Fruit fly (Drosophila melanogaster) whole organism, embryonic: ENCODE measurements around the gene CG31178.

Source experiments
- CG10462 ChIP-seq: fragments of 200-800 bp; sonication (Bioruptor generic); optimal IDR thresholded peaks from 2 replicates; lab custom pipeline; 2016; ENCODE audit warnings: missing biosample characterization, missing genetic modification characterization
- CG11504 ChIP-seq: fragments of 200-800 bp; sonication (Bioruptor generic); optimal IDR thresholded peaks from 3 replicates; lab custom pipeline; 2019; ENCODE audit warnings: missing biosample characterization, mild to moderate bottlenecking, missing genetic modification characterization, moderate library complexity
- CG11560 ChIP-seq: fragments of 200-800 bp; sonication (Bioruptor generic); IDR thresholded peaks from 3 replicates; pipeline ENCODE4 v1.3.6; 2022; ENCODE audit warnings: missing biosample characterization, missing genetic modification characterization
- CG11695 ChIP-seq: fragments of 200-800 bp; sonication (Bioruptor generic); IDR thresholded peaks from 3 replicates; pipeline ENCODE4 v1.3.6; 2022; ENCODE audit warnings: missing biosample characterization, missing genetic modification characterization
- CG1233 ChIP-seq: fragments of 200-800 bp; sonication (Bioruptor generic); optimal IDR thresholded peaks from 4 replicates; lab custom pipeline; 2018; ENCODE audit warnings: missing biosample characterization, mild to moderate bottlenecking, missing genetic modification characterization
- CG13287 ChIP-seq: fragments of 200-800 bp; sonication (Bioruptor generic); IDR thresholded peaks from 2 replicates; pipeline ENCODE4 v1.3.6; 2022; ENCODE audit warnings: missing biosample characterization, missing genetic modification characterization; ENCODE audit not compliant: partially characterized antibody
- CG15479 ChIP-seq: fragments of 200-800 bp; sonication (Bioruptor generic); optimal IDR thresholded peaks from 3 replicates; lab custom pipeline; 2019; ENCODE audit warnings: missing biosample characterization, mild to moderate bottlenecking, missing genetic modification characterization, moderate library complexity
- CG17361 ChIP-seq: fragments of 200-800 bp; sonication (Bioruptor generic); IDR thresholded peaks from 3 replicates; pipeline ENCODE4 v1.3.6; 2022; ENCODE audit warnings: missing biosample characterization, missing genetic modification characterization
- CG17385 ChIP-seq: fragments of 200-800 bp; sonication (Bioruptor generic); optimal IDR thresholded peaks from 3 replicates; lab custom pipeline; 2018; ENCODE audit warnings: missing biosample characterization, mild to moderate bottlenecking, missing genetic modification characterization
- CG31365 ChIP-seq: fragments of 200-800 bp; sonication (Bioruptor generic); optimal IDR thresholded peaks from 2 replicates; lab custom pipeline; 2018; ENCODE audit warnings: missing biosample characterization, mild to moderate bottlenecking, missing genetic modification characterization
- CG3838 ChIP-seq: fragments of 200-800 bp; sonication (Bioruptor generic); optimal IDR thresholded peaks from 3 replicates; lab custom pipeline; 2016; ENCODE audit warnings: missing biosample characterization, missing genetic modification characterization
- CG5180 ChIP-seq: fragments of 200-800 bp; sonication (Bioruptor generic); optimal IDR thresholded peaks from 3 replicates; lab custom pipeline; 2017; ENCODE audit warnings: missing biosample characterization, missing genetic modification characterization, mild to moderate bottlenecking, moderate library complexity, missing genetic modification reagents
- CG6272 ChIP-seq: fragments of 200-800 bp; sonication (Bioruptor generic); IDR thresholded peaks from 2 replicates; pipeline ENCODE4 v1.3.6; 2022; ENCODE audit warnings: missing biosample characterization, missing genetic modification characterization
- CG7357 ChIP-seq: fragments of 200-800 bp; sonication (Bioruptor generic); IDR thresholded peaks from 3 replicates; pipeline ENCODE4 v1.3.6; 2022; ENCODE audit warnings: missing biosample characterization, missing genetic modification characterization
- CG8290 ChIP-seq, 3 experiments: fragments of 200-800 bp; sonication (Bioruptor generic); optimal IDR thresholded peaks; 2 replicates each; lab custom pipeline; 2016 to 2019; ENCODE audit warnings: missing biosample characterization in 3 of 3, missing genetic modification characterization in 3 of 3, mild to moderate bottlenecking in 2 of 3, moderate library complexity in 1 of 3
- CG8924 ChIP-seq: fragments of 200-800 bp; optimal IDR thresholded peaks from 3 replicates; lab custom pipeline; 2019; ENCODE audit warnings: missing biosample characterization, mild to moderate bottlenecking, missing genetic modification characterization, moderate library complexity
- CG9609 ChIP-seq: fragments of 200-800 bp; sonication (Bioruptor generic); optimal IDR thresholded peaks from 3 replicates; lab custom pipeline; 2016; ENCODE audit warnings: missing biosample characterization, missing genetic modification characterization
- CoRest ChIP-seq: fragments of 200-800 bp; sonication (Bioruptor generic); optimal IDR thresholded peaks from 3 replicates; lab custom pipeline; 2018; ENCODE audit warnings: missing biosample characterization, mild to moderate bottlenecking, missing genetic modification characterization, moderate library complexity
- D19A ChIP-seq: fragments of 200-800 bp; optimal IDR thresholded peaks from 3 replicates; lab custom pipeline; 2019; ENCODE audit warnings: missing biosample characterization, mild to moderate bottlenecking, missing genetic modification characterization, moderate library complexity
- Dll ChIP-seq: fragments of 200-800 bp; sonication (Bioruptor generic); IDR thresholded peaks from 4 replicates; pipeline ENCODE4 v1.3.6; 2022; ENCODE audit warnings: missing biosample characterization, missing genetic modification characterization; ENCODE audit not compliant: partially characterized antibody
- Fer3 ChIP-seq: fragments of 200-800 bp; sonication (Bioruptor generic); optimal IDR thresholded peaks from 2 replicates; lab custom pipeline; 2018; ENCODE audit warnings: missing biosample characterization, mild to moderate bottlenecking, missing genetic modification characterization, moderate library complexity
- Kr ChIP-seq: fragments of 200-800 bp; sonication (Bioruptor generic); optimal IDR thresholded peaks from 2 replicates; lab custom pipeline; 2017; ENCODE audit warnings: missing biosample characterization, mild to moderate bottlenecking, missing genetic modification characterization
- Med ChIP-seq: fragments of 200-800 bp; sonication (Bioruptor generic); peaks from one replicate; lab custom pipeline; 2016; ENCODE audit warnings: missing biosample characterization, missing genetic modification characterization, mild to moderate bottlenecking, inconsistent platforms, moderate library complexity
- Myb ChIP-seq: fragments of 200-800 bp; sonication (Bioruptor generic); optimal IDR thresholded peaks from 2 replicates; lab custom pipeline; 2016; ENCODE audit warnings: missing biosample characterization, missing genetic modification characterization
- NFAT ChIP-seq: fragments of 200-800 bp; sonication (Bioruptor generic); IDR thresholded peaks from 2 replicates; pipeline ENCODE4 v1.3.6; 2022; ENCODE audit warnings: missing biosample characterization, missing genetic modification characterization
- Ssrp ChIP-seq: fragments of 200-800 bp; sonication (Bioruptor generic); optimal IDR thresholded peaks from 2 replicates; lab custom pipeline; 2018; ENCODE audit warnings: missing biosample characterization, mild to moderate bottlenecking, missing genetic modification characterization, moderate library complexity
- ab ChIP-seq: fragments of 200-800 bp; sonication (Bioruptor generic); optimal IDR thresholded peaks from 2 replicates; lab custom pipeline; 2016; ENCODE audit warnings: missing biosample characterization, missing genetic modification characterization
- bcd ChIP-seq: fragments of 200-800 bp; sonication (Bioruptor generic); optimal IDR thresholded peaks from 2 replicates; lab custom pipeline; 2017; ENCODE audit warnings: missing biosample characterization, mild to moderate bottlenecking, missing genetic modification characterization
- cad ChIP-seq: fragments of >200 bp; optimal IDR thresholded peaks from 2 replicates; lab custom pipeline; 2017; ENCODE audit warnings: missing biosample characterization, missing genetic modification characterization
- crol ChIP-seq: fragments of 200-800 bp; sonication (Bioruptor generic); IDR thresholded peaks from 2 replicates; pipeline ENCODE4 v1.3.6; 2022; ENCODE audit warnings: missing biosample characterization, missing genetic modification characterization
- ems ChIP-seq: fragments of 200-800 bp; sonication (Bioruptor generic); optimal IDR thresholded peaks from 3 replicates; lab custom pipeline; 2016; ENCODE audit warnings: missing biosample characterization, missing genetic modification characterization
- eve ChIP-seq, 2 experiments: fragments of >200 bp; optimal IDR thresholded peaks; 2 replicates each; lab custom pipeline; 2017; ENCODE audit warnings: missing biosample characterization in 2 of 2, missing genetic modification characterization in 2 of 2
- fu2 ChIP-seq: fragments of 200-800 bp; sonication (Bioruptor generic); optimal IDR thresholded peaks from 2 replicates; lab custom pipeline; 2016; ENCODE audit warnings: missing biosample characterization, missing genetic modification characterization
- inv ChIP-seq: fragments of 200-800 bp; sonication (Bioruptor generic); IDR thresholded peaks from 2 replicates; pipeline ENCODE4 v1.3.6; 2022; ENCODE audit warnings: missing biosample characterization, missing genetic modification characterization; ENCODE audit not compliant: partially characterized antibody
- lbe ChIP-seq: fragments of 200-800 bp; sonication (Bioruptor generic); optimal IDR thresholded peaks from 2 replicates; lab custom pipeline; 2016; ENCODE audit warnings: missing biosample characterization, mild to moderate bottlenecking, missing genetic modification characterization
- lov ChIP-seq, 2 experiments: fragments of 200-800 bp in 1 of 2; fragments of >200 bp in 1 of 2; sonication (Bioruptor generic) in 1 of 2; IDR thresholded peaks in 1 of 2; optimal IDR thresholded peaks in 1 of 2; 2 replicates in 1 of 2; 3 replicates in 1 of 2; pipeline versions ENCODE4 v1.3.6 to Lab custom; 2017 to 2022; ENCODE audit warnings: missing biosample characterization in 1 of 2, missing genetic modification characterization in 1 of 2
- mld ChIP-seq: fragments of 200-800 bp; sonication (Bioruptor generic); IDR thresholded peaks from 3 replicates; pipeline ENCODE4 v1.3.6; 2022; ENCODE audit warnings: missing biosample characterization, missing genetic modification characterization; ENCODE audit not compliant: partially characterized antibody
- nerfin-2 ChIP-seq: fragments of 200-800 bp; sonication (Bioruptor generic); IDR thresholded peaks from 2 replicates; pipeline ENCODE4 v1.3.6; 2022; ENCODE audit warnings: missing biosample characterization, missing genetic modification characterization; ENCODE audit not compliant: partially characterized antibody
- nmo ChIP-seq: fragments of 200-800 bp; sonication (Bioruptor generic); optimal IDR thresholded peaks from 2 replicates; lab custom pipeline; 2018; ENCODE audit warnings: missing biosample characterization, mild to moderate bottlenecking, missing genetic modification characterization, moderate library complexity
- pan ChIP-seq, 4 experiments: fragments of >200 bp in 3 of 4; fragments of 200-800 bp in 1 of 4; sonication (Bioruptor generic) in 1 of 4; optimal IDR thresholded peaks in 3 of 4; IDR thresholded peaks in 1 of 4; 2 replicates each; pipeline versions ENCODE4 v1.3.6 to Lab custom; 2017 to 2022; ENCODE audit warnings: missing biosample characterization in 2 of 4, missing genetic modification characterization in 2 of 4, mixed read lengths in 1 of 4
- pb ChIP-seq: fragments of 200-800 bp; sonication (Bioruptor generic); optimal IDR thresholded peaks from 3 replicates; lab custom pipeline; 2016; ENCODE audit warnings: missing biosample characterization, missing genetic modification characterization
- peb ChIP-seq: fragments of 200-800 bp; sonication (Bioruptor generic); IDR thresholded peaks from 2 replicates; pipeline ENCODE4 v1.3.6; 2022; ENCODE audit warnings: missing biosample characterization, missing genetic modification characterization
- pzg ChIP-seq: fragments of 200-800 bp; sonication (Bioruptor generic); optimal IDR thresholded peaks from 3 replicates; lab custom pipeline; 2018; ENCODE audit warnings: missing biosample characterization, mild to moderate bottlenecking, missing genetic modification characterization, moderate library complexity
- sd ChIP-seq: fragments of 200-800 bp; sonication (Bioruptor generic); optimal IDR thresholded peaks from 3 replicates; lab custom pipeline; 2018; ENCODE audit warnings: missing biosample characterization, mild to moderate bottlenecking, missing genetic modification characterization, moderate library complexity
- sens ChIP-seq: fragments of 200-800 bp; sonication (Bioruptor generic); peaks from one replicate; lab custom pipeline; 2016; ENCODE audit warnings: missing biosample characterization, missing genetic modification characterization
- tgo ChIP-seq: fragments of 200-800 bp; sonication (Bioruptor generic); IDR thresholded peaks from 3 replicates; pipeline ENCODE4 v1.3.6; 2022; ENCODE audit warnings: missing biosample characterization, missing genetic modification characterization
- tin ChIP-seq: fragments of 200-800 bp; sonication (Bioruptor generic); optimal IDR thresholded peaks from 3 replicates; lab custom pipeline; 2016; ENCODE audit warnings: missing biosample characterization, missing genetic modification characterization
- yki ChIP-seq: fragments of >200 bp; optimal IDR thresholded peaks from 3 replicates; lab custom pipeline; 2018
- zen ChIP-seq: fragments of 200-800 bp; sonication (Bioruptor generic); optimal IDR thresholded peaks from 3 replicates; lab custom pipeline; 2018; ENCODE audit warnings: missing biosample characterization, mild to moderate bottlenecking, missing genetic modification characterization, moderate library complexity

The CG31178 gene

DNA sequence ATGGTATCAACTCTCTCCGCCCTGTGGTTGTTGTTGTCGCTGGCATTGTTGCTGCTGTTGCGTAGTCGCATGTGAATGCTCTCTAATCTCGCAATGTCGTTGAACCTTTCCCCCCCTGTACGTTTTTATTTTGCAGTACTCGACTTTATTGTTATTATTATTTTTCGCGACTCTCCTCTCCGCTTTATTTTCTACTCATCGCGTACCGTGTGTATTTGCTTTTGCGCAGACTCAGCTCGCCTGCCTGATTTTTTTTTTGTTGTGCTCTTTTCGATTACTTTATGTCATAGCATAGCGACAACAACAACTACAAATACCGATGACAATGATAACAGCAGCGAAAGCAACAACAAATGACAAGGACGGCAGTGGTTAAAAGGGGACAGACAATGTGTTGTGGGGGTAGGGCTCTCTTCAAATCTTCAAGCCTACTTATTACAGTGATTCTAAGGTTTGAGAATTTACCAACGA lies 44.0 kb upstream of the CG31178 start (continued):
- no peak for TF ChIP-seq CG1233
- peak; percentile 15 for TF ChIP-seq sd (tag; lab: Kevin White, UChicago)
- peak; percentile 79 for TF ChIP-seq D19A (tag; lab: Kevin White, UChicago)
- no peak for TF ChIP-seq ab (GFP tag; lab: Kevin White, UChicago)
- TF ChIP-seq yki (lab: Kevin White, UChicago): peak; percentile 36
- TF ChIP-seq CG7357: no peak
- TF ChIP-seq ems (GFP tag; lab: Kevin White, UChicago): no peak
- peak; percentile 55 for TF ChIP-seq Med
- no peak for TF ChIP-seq CG13287 (GFP tag; lab: Robert Waterston, UW)
- no peak for TF ChIP-seq Myb (GFP tag; lab: Kevin White, UChicago)
- peak; percentile 14 for TF ChIP-seq CG3838
- no peak for TF ChIP-seq pb (GFP tag; lab: Kevin White, UChicago)
- TF ChIP-seq CG15479 (GFP tag; lab: Kevin White, UChicago): peak; percentile 76
- TF ChIP-seq eve (GFP tag; optimal IDR thresholded peaks at IDR 0.05; lab: Kevin White, UChicago): peak in 1 of 2 experiments; percentile 16
- no peak for TF ChIP-seq CG8924
- TF ChIP-seq sens (GFP tag; lab: Kevin White, UChicago): peak; percentile 86
- no peak for TF ChIP-seq CG11560 (tag; lab: Robert Waterston, UW)
- no peak for TF ChIP-seq Fer3

DNA sequence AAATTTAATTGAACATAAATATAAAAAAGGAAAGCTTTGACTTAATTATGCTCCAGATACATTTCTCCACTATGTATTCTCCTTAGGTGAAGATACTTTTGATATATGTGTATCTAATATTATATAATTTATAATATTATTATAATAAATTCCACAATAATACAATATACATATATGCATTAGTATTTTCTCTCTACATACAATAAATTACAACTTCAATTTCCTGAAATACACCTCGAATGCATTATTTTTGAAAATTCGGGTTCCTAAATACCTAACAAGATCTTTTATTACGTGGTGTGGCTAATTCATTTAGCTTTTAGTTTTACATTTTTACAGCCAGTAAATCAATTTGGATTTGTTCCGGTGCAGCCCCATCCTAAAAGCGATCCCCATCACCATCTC lies 43.2 kb upstream of the CG31178 start:
- no peak for TF ChIP-seq Dll (GFP tag; lab: Robert Waterston, UW)
- no peak for TF ChIP-seq cad (GFP tag; lab: Kevin White, UChicago)
- TF ChIP-seq mld (GFP tag; lab: Robert Waterston, UW): no peak
- no peak for TF ChIP-seq CG11695
- no peak for TF ChIP-seq peb
- TF ChIP-seq Ssrp (tag; lab: Kevin White, UChicago): peak; percentile 30
- no peak for TF ChIP-seq nerfin-2 (GFP tag; lab: Robert Waterston, UW)
- no peak for TF ChIP-seq CG8290 (GFP tag; optimal IDR thresholded peaks at IDR 0.05; lab: Kevin White, UChicago)
- no peak for TF ChIP-seq CG8290 (tag; optimal IDR thresholded peaks at IDR 0.05; lab: Kevin White, UChicago)
- TF ChIP-seq tin: no peak
- TF ChIP-seq CG5180 (GFP tag; lab: Kevin White, UChicago): no peak
- no peak for TF ChIP-seq CG10462 (GFP tag; lab: Kevin White, UChicago)
- TF ChIP-seq lbe (GFP tag; lab: Kevin White, UChicago): no peak
- TF ChIP-seq crol (GFP tag; lab: Robert Waterston, UW): no peak
- TF ChIP-seq CoRest (tag; lab: Kevin White, UChicago): peak; percentile 38
- TF ChIP-seq zen (tag; lab: Kevin White, UChicago): no peak
- no peak for TF ChIP-seq tgo
- no peak for TF ChIP-seq CG9609 (GFP tag; lab: Kevin White, UChicago)
- TF ChIP-seq pan (optimal IDR thresholded peaks at IDR 0.05; lab: Kevin White, UChicago): no peak
- no peak for TF ChIP-seq pan (GFP tag; optimal IDR thresholded peaks at IDR 0.05 in 1 of 2, IDR thresholded peaks at IDR 0.05 in 1 of 2)
- TF ChIP-seq inv (GFP tag; lab: Robert Waterston, UW): no peak
- TF ChIP-seq NFAT (GFP tag; lab: Robert Waterston, UW): no peak
- TF ChIP-seq CG17385 (GFP tag; lab: Kevin White, UChicago): no peak
- peak; percentile 43 for TF ChIP-seq CG11504 (tag; lab: Kevin White, UChicago)
- TF ChIP-seq lov (optimal IDR thresholded peaks at IDR 0.05; lab: Kevin White, UChicago): no peak
- TF ChIP-seq lov (GFP tag; IDR thresholded peaks at IDR 0.05; lab: Robert Waterston, UW): no peak
- no peak for TF ChIP-seq CG31365 (tag; lab: Kevin White, UChicago)
- TF ChIP-seq D19A (tag; lab: Kevin White, UChicago): peak; percentile 45
- peak; percentile 63 for TF ChIP-seq nmo (GFP tag; lab: Kevin White, UChicago)
- TF ChIP-seq CG6272 (GFP tag; lab: Robert Waterston, UW): no peak
- TF ChIP-seq CG17361: peak; percentile 76
- TF ChIP-seq Kr (GFP tag; lab: Kevin White, UChicago): no peak
- no peak for TF ChIP-seq fu2 (GFP tag; lab: Kevin White, UChicago)
- TF ChIP-seq bcd: no peak
- no peak for TF ChIP-seq pzg
